Worm (Caenorhabditis elegans): ENCODE results near the gene F42C5.4.

F42C5.4 gene

ce11 chrIV:7319931-7320435 lies 28.1 kb upstream of the F42C5.4 start (continued):
- TF ChIP-seq ceh-28 (tag; optimal IDR thresholded peaks at IDR 0.05): peak; percentile 73
- no peak for TF ChIP-seq ceh-16 (tag; optimal IDR thresholded peaks at IDR 0.05)
- TF ChIP-seq zag-1 (tag; optimal IDR thresholded peaks at IDR 0.05): peak; percentile 55
- no peak for TF ChIP-seq aly-2 (tag; optimal IDR thresholded peaks at IDR 0.05)
- peak; percentile 90 for TF ChIP-seq nhr-23 (tag; optimal IDR thresholded peaks at IDR 0.05)
- TF ChIP-seq elt-1 (tag; optimal IDR thresholded peaks at IDR 0.05): no peak
- peak; percentile 47 for TF ChIP-seq egl-5 (tag; optimal IDR thresholded peaks at IDR 0.05)
- peak; percentile 8 for TF ChIP-seq nhr-25 (tag; optimal IDR thresholded peaks at IDR 0.05)
- TF ChIP-seq snpc-4 (tag; optimal IDR thresholded peaks at IDR 0.05): no peak
- peak; percentile 90 for TF ChIP-seq nfya-1 (tag; optimal IDR thresholded peaks at IDR 0.05; ENCODE audit: insufficient read depth)
- no peak for TF ChIP-seq nhr-12 (tag; optimal IDR thresholded peaks at IDR 0.05)
- TF ChIP-seq nhr-77 (tag; optimal IDR thresholded peaks at IDR 0.05): no peak
- peak; percentile 37 for TF ChIP-seq nhr-43 (tag; optimal IDR thresholded peaks at IDR 0.05; ENCODE audit: poor library complexity, severe bottlenecking)
- TF ChIP-seq fkh-10 (GFP tag; optimal IDR thresholded peaks at IDR 0.05): peak; percentile 51
- no peak for TF ChIP-seq nhr-76 (tag; optimal IDR thresholded peaks at IDR 0.05)
- no peak for TF ChIP-seq ama-1 (optimal IDR thresholded peaks at IDR 0.05)
- no peak for TF ChIP-seq eor-1 (tag; optimal IDR thresholded peaks at IDR 0.05)
- TF ChIP-seq unc-62 (GFP tag; optimal IDR thresholded peaks at IDR 0.05): peak; percentile 34
- peak; percentile 75 for TF ChIP-seq lsy-12 (tag; optimal IDR thresholded peaks at IDR 0.05)

ce11 chrIV:7318900-7319299 lies 27.0 kb upstream of the F42C5.4 start:
- TF ChIP-seq ZK546.5 (tag; optimal IDR thresholded peaks at IDR 0.05) (no peak), pqm-1 (tag; optimal IDR thresholded peaks at IDR 0.05) (no peak), jun-1 (tag; optimal IDR thresholded peaks at IDR 0.05) (no peak), fkh-2 (tag; optimal IDR thresholded peaks at IDR 0.05) (no peak), nhr-237 (tag; optimal IDR thresholded peaks at IDR 0.05) (no peak), zag-1 (tag; optimal IDR thresholded peaks at IDR 0.05) (no peak), egl-27 (tag; optimal IDR thresholded peaks at IDR 0.05) (no peak), aly-2 (tag; optimal IDR thresholded peaks at IDR 0.05) (no peak), egl-5 (tag; optimal IDR thresholded peaks at IDR 0.05) (peak; percentile 6), ama-1 (optimal IDR thresholded peaks at IDR 0.05) (no peak), lsy-12 (tag; optimal IDR thresholded peaks at IDR 0.05) (no peak), ceh-82 (tag; optimal IDR thresholded peaks at IDR 0.05) (no peak), lin-39 (tag; optimal IDR thresholded peaks at IDR 0.05) (peak; percentile 50), elt-1 (tag; optimal IDR thresholded peaks at IDR 0.05) (peak; percentile 73), fos-1 (tag; optimal IDR thresholded peaks at IDR 0.05) (no peak), nhr-25 (tag; optimal IDR thresholded peaks at IDR 0.05) (no peak), sea-2 (GFP tag; optimal IDR thresholded peaks at IDR 0.05) (no peak), nhr-12 (tag; optimal IDR thresholded peaks at IDR 0.05) (no peak), snpc-4 (tag; optimal IDR thresholded peaks at IDR 0.05) (no peak)

- no peak for TF ChIP-seq egl-5 (tag; optimal IDR thresholded peaks at IDR 0.05)
- TF ChIP-seq elt-1 (tag; optimal IDR thresholded peaks at IDR 0.05): no peak
- TF ChIP-seq daf-12 (tag; optimal IDR thresholded peaks at IDR 0.05): no peak
- peak; percentile 42 for TF ChIP-seq nhr-23 (tag; optimal IDR thresholded peaks at IDR 0.05)
- TF ChIP-seq sea-2 (GFP tag; optimal IDR thresholded peaks at IDR 0.05): no peak
- no peak for TF ChIP-seq fkh-2 (tag; optimal IDR thresholded peaks at IDR 0.05)
- peak; percentile 7 for TF ChIP-seq ceh-28 (tag; optimal IDR thresholded peaks at IDR 0.05)
- TF ChIP-seq lsy-12 (tag; optimal IDR thresholded peaks at IDR 0.05): no peak
- TF ChIP-seq elt-2 (tag; optimal IDR thresholded peaks at IDR 0.05): no peak
- peak; percentile 2 for TF ChIP-seq pha-4 (tag; optimal IDR thresholded peaks at IDR 0.05)
- no peak for TF ChIP-seq unc-62 (GFP tag; optimal IDR thresholded peaks at IDR 0.05)
- no peak for TF ChIP-seq tbx-2 (tag; optimal IDR thresholded peaks at IDR 0.05)
- no peak for TF ChIP-seq nfya-1 (tag; optimal IDR thresholded peaks at IDR 0.05; ENCODE audit: insufficient read depth)
- TF ChIP-seq ceh-9 (tag; optimal IDR thresholded peaks at IDR 0.05): no peak
- no peak for TF ChIP-seq mml-1 (tag; optimal IDR thresholded peaks at IDR 0.05)
- TF ChIP-seq hmg-11 (tag; optimal IDR thresholded peaks at IDR 0.05): peak; percentile 13
- no peak for TF ChIP-seq nhr-77 (tag; optimal IDR thresholded peaks at IDR 0.05)
- TF ChIP-seq nhr-25 (tag; optimal IDR thresholded peaks at IDR 0.05): peak; percentile 6
- TF ChIP-seq ceh-16 (tag; optimal IDR thresholded peaks at IDR 0.05): no peak
- TF ChIP-seq jun-1 (tag; optimal IDR thresholded peaks at IDR 0.05): no peak
- no peak for TF ChIP-seq fkh-10 (GFP tag; optimal IDR thresholded peaks at IDR 0.05)
- no peak for TF ChIP-seq snpc-4 (tag; optimal IDR thresholded peaks at IDR 0.05)
- TF ChIP-seq skn-1 (tag; optimal IDR thresholded peaks at IDR 0.05): no peak
Measured at ce11 chrIV:7317829-7318529, 26.1 kb upstream of the F42C5.4 start.
